Fruit fly (Drosophila melanogaster): ENCODE data around the gene CG11999.

DNA sequence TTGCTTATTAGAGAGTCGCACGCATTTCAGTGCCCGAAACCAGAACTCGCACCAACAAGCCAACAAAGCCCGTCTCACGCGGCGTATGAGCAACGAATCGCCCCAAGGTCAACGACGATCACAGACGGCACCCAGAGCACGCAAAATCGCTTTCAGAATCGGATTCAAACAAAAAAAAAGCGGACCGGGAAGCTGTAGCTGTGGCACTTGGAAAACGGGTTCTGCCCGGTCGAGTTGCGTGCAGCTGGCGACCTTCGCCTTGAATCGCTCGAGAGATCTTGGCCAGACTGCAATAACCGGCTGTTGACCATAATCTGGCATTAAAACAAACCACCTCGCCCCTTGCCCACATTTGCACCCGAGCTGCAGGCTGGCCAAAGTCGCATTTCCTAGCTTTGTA lies 8.9 kb upstream of the CG11999 start:
- TF ChIP-seq CG8159 (tag; optimal IDR thresholded peaks at IDR 0.05) (no peak), CG4496 (GFP tag; IDR thresholded peaks at IDR 0.05) (peak; percentile 58; the same call in 2 of the 3 replicates), gl (tag; optimal IDR thresholded peaks at IDR 0.05) (peak; percentile 1), CG9948 (tag; optimal IDR thresholded peaks at IDR 0.05) (no peak), CG15710 (tag; optimal IDR thresholded peaks at IDR 0.05) (no peak), CG13204 (GFP tag; optimal IDR thresholded peaks at IDR 0.05) (peak; percentile 75), CG17806 (tag; optimal IDR thresholded peaks at IDR 0.05) (no peak), EcR (GFP tag; optimal IDR thresholded peaks at IDR 0.05) (peak; percentile 97)
